Fruit fly (Drosophila melanogaster) whole organism, embryonic: ENCODE data around the gene CG32645.

Experiments used
- Adf1 ChIP-seq: fragments of 200-800 bp; sonication (Bioruptor generic); IDR thresholded peaks from 2 replicates; pipeline ENCODE4 v1.3.6; 2022; ENCODE audit warnings: missing biosample characterization, missing genetic modification characterization
- Bgb ChIP-seq: fragments of 200-800 bp; sonication (Bioruptor generic); IDR thresholded peaks from 2 replicates; pipeline ENCODE4 v1.3.6; 2022; ENCODE audit warnings: missing biosample characterization, missing genetic modification characterization; ENCODE audit not compliant: partially characterized antibody
- BtbVII ChIP-seq: fragments of 200-800 bp; sonication (Bioruptor generic); optimal IDR thresholded peaks from 3 replicates; lab custom pipeline; 2017; ENCODE audit warnings: missing biosample characterization, mild to moderate bottlenecking, missing genetic modification characterization
- CG1024 ChIP-seq: fragments of 200-800 bp; sonication (Bioruptor generic); IDR thresholded peaks from 2 replicates; pipeline ENCODE4 v1.3.6; 2022; ENCODE audit warnings: missing biosample characterization, missing genetic modification characterization
- CG10366 ChIP-seq: fragments of 200-800 bp; sonication (Bioruptor generic); IDR thresholded peaks from 2 replicates; pipeline ENCODE4 v1.3.6; 2022; ENCODE audit warnings: missing biosample characterization, missing genetic modification characterization
- CG11695 ChIP-seq: fragments of 200-800 bp; sonication (Bioruptor generic); IDR thresholded peaks from 3 replicates; pipeline ENCODE4 v1.3.6; 2022; ENCODE audit warnings: missing biosample characterization, missing genetic modification characterization
- CG12659 ChIP-seq: fragments of 200-800 bp; sonication (Bioruptor generic); optimal IDR thresholded peaks from 3 replicates; lab custom pipeline; 2017; ENCODE audit warnings: mild to moderate bottlenecking, missing biosample characterization, missing genetic modification reagents, missing genetic modification characterization
- CG13287 ChIP-seq: fragments of 200-800 bp; sonication (Bioruptor generic); IDR thresholded peaks from 2 replicates; pipeline ENCODE4 v1.3.6; 2022; ENCODE audit warnings: missing biosample characterization, missing genetic modification characterization; ENCODE audit not compliant: partially characterized antibody
- CG13775 ChIP-seq: fragments of 200-800 bp; sonication (Bioruptor generic); optimal IDR thresholded peaks from 3 replicates; lab custom pipeline; 2017; ENCODE audit warnings: missing biosample characterization, mild to moderate bottlenecking, missing genetic modification characterization
- CG14014 ChIP-seq: fragments of 200-800 bp; sonication (Bioruptor generic); IDR thresholded peaks from 2 replicates; pipeline ENCODE4 v1.3.6; 2022; ENCODE audit warnings: missing biosample characterization, missing genetic modification characterization
- CG14050 ChIP-seq: fragments of 200-800 bp; sonication (Bioruptor generic); IDR thresholded peaks from 3 replicates; pipeline ENCODE4 v1.3.6; 2022; ENCODE audit warnings: missing biosample characterization, missing genetic modification characterization
- CG15514 ChIP-seq: fragments of 200-800 bp; sonication (Bioruptor generic); optimal IDR thresholded peaks from 3 replicates; lab custom pipeline; 2017; ENCODE audit warnings: missing biosample characterization, missing genetic modification characterization, mild to moderate bottlenecking, moderate library complexity, missing genetic modification reagents
- CG16813 ChIP-seq: fragments of 200-800 bp; sonication (Bioruptor generic); IDR thresholded peaks from 3 replicates; pipeline ENCODE4 v1.3.6; 2022; ENCODE audit warnings: missing biosample characterization, missing genetic modification characterization; ENCODE audit not compliant: partially characterized antibody
- CG17361 ChIP-seq: fragments of 200-800 bp; sonication (Bioruptor generic); IDR thresholded peaks from 3 replicates; pipeline ENCODE4 v1.3.6; 2022; ENCODE audit warnings: missing biosample characterization, missing genetic modification characterization
- CG17568 ChIP-seq: fragments of 200-800 bp; sonication (Bioruptor generic); optimal IDR thresholded peaks from 2 replicates; lab custom pipeline; 2018; ENCODE audit warnings: missing biosample characterization, mild to moderate bottlenecking, missing genetic modification characterization, moderate library complexity
- CG17829 ChIP-seq: fragments of 200-800 bp; optimal IDR thresholded peaks from 2 replicates; lab custom pipeline; 2019; ENCODE audit warnings: missing biosample characterization, mild to moderate bottlenecking, missing genetic modification characterization, moderate library complexity
- CG18262 ChIP-seq: fragments of 200-800 bp; optimal IDR thresholded peaks from 3 replicates; lab custom pipeline; 2019; ENCODE audit warnings: missing biosample characterization, mild to moderate bottlenecking, missing genetic modification characterization, moderate library complexity
- CG30403 ChIP-seq: fragments of 200-800 bp; sonication (Bioruptor generic); optimal IDR thresholded peaks from 3 replicates; lab custom pipeline; 2016; ENCODE audit warnings: missing biosample characterization, missing genetic modification characterization
- CG3065 ChIP-seq: fragments of 200-800 bp; sonication (Bioruptor generic); optimal IDR thresholded peaks from 2 replicates; lab custom pipeline; 2016; ENCODE audit warnings: missing biosample characterization, missing genetic modification characterization
- CG34224 ChIP-seq: fragments of 200-800 bp; sonication (Bioruptor generic); IDR thresholded peaks from 3 replicates; pipeline ENCODE4 v1.3.6; 2022; ENCODE audit warnings: missing biosample characterization, missing genetic modification characterization; ENCODE audit not compliant: partially characterized antibody
- CG34376 ChIP-seq: fragments of 200-800 bp; sonication (Bioruptor generic); optimal IDR thresholded peaks from 2 replicates; lab custom pipeline; 2018; ENCODE audit warnings: missing biosample characterization, mild to moderate bottlenecking, missing genetic modification characterization
- CG42726 ChIP-seq: fragments of 200-800 bp; sonication (Bioruptor generic); IDR thresholded peaks from 2 replicates; pipeline ENCODE4 v1.3.6; 2022; ENCODE audit warnings: missing biosample characterization, missing genetic modification characterization; ENCODE audit not compliant: partially characterized antibody
- CG6254 ChIP-seq: fragments of 200-800 bp; sonication (Bioruptor generic); optimal IDR thresholded peaks from 3 replicates; lab custom pipeline; 2017; ENCODE audit warnings: mild to moderate bottlenecking, missing biosample characterization, missing genetic modification reagents, missing genetic modification characterization
- CG8388 ChIP-seq: fragments of 200-800 bp; sonication (Bioruptor generic); optimal IDR thresholded peaks from 2 replicates; lab custom pipeline; 2019; ENCODE audit warnings: missing biosample characterization, mild to moderate bottlenecking, missing genetic modification characterization, moderate library complexity
- CG8944 ChIP-seq: fragments of 200-800 bp; sonication (Bioruptor generic); optimal IDR thresholded peaks from 3 replicates; lab custom pipeline; 2016; ENCODE audit warnings: missing biosample characterization, missing genetic modification characterization
- CG9215 ChIP-seq: fragments of 200-800 bp; sonication (Bioruptor generic); IDR thresholded peaks from 2 replicates; pipeline ENCODE4 v1.3.6; 2022; ENCODE audit warnings: missing biosample characterization, missing genetic modification characterization
- Dbx ChIP-seq: fragments of 200-800 bp; sonication (Bioruptor generic); IDR thresholded peaks from 3 replicates; pipeline ENCODE4 v1.3.6; 2022; ENCODE audit warnings: missing biosample characterization, missing genetic modification characterization
- Dref ChIP-seq: fragments of 200-800 bp; sonication (Bioruptor generic); IDR thresholded peaks from 2 replicates; pipeline ENCODE4 v1.3.6; 2022; ENCODE audit warnings: missing biosample characterization, missing genetic modification characterization
- Drgx ChIP-seq: fragments of 200-800 bp; sonication (Bioruptor generic); IDR thresholded peaks from 2 replicates; pipeline ENCODE4 v1.3.6; 2022; ENCODE audit warnings: missing biosample characterization, missing genetic modification characterization
- Hr51 ChIP-seq, 2 experiments: fragments of 200-800 bp; sonication (Bioruptor generic); optimal IDR thresholded peaks; 2 replicates in 1 of 2; 3 replicates in 1 of 2; lab custom pipeline; 2016 to 2018; ENCODE audit warnings: missing biosample characterization in 2 of 2, missing genetic modification characterization in 2 of 2, mild to moderate bottlenecking in 1 of 2, moderate library complexity in 1 of 2
- MBD-R2 ChIP-seq: fragments of 200-800 bp; sonication (Bioruptor generic); IDR thresholded peaks from 2 replicates; pipeline ENCODE4 v1.3.6; 2022; ENCODE audit warnings: missing biosample characterization, missing genetic modification characterization
- Myb ChIP-seq: fragments of 200-800 bp; sonication (Bioruptor generic); optimal IDR thresholded peaks from 2 replicates; lab custom pipeline; 2016; ENCODE audit warnings: missing biosample characterization, missing genetic modification characterization
- NfI ChIP-seq: fragments of 200-800 bp; sonication (Bioruptor generic); optimal IDR thresholded peaks from 3 replicates; lab custom pipeline; 2018; ENCODE audit warnings: missing biosample characterization, mild to moderate bottlenecking, missing genetic modification characterization, moderate library complexity
- Pdp1 ChIP-seq, 2 experiments: fragments of 200-800 bp; sonication (Bioruptor generic); optimal IDR thresholded peaks; 3 replicates each; lab custom pipeline; 2016; ENCODE audit warnings: missing biosample characterization in 2 of 2, missing genetic modification characterization in 2 of 2, mild to moderate bottlenecking in 1 of 2, moderate library complexity in 1 of 2
- Rx ChIP-seq: fragments of 200-800 bp; sonication (Bioruptor generic); IDR thresholded peaks from 2 replicates; pipeline ENCODE4 v1.3.6; 2022; ENCODE audit warnings: missing biosample characterization, missing genetic modification characterization
- Sry-δ ChIP-seq: fragments of 200-800 bp; sonication (Bioruptor generic); optimal IDR thresholded peaks from 2 replicates; lab custom pipeline; 2016; ENCODE audit warnings: missing biosample characterization, missing genetic modification characterization
- bsh ChIP-seq, 2 experiments: fragments of 200-800 bp; sonication (Bioruptor generic); optimal IDR thresholded peaks; 2 replicates each; lab custom pipeline; 2017 to 2018; ENCODE audit warnings: mild to moderate bottlenecking in 2 of 2, missing biosample characterization in 2 of 2, missing genetic modification characterization in 2 of 2, moderate library complexity in 1 of 2
- fd64A ChIP-seq: fragments of 200-800 bp; sonication (Bioruptor generic); optimal IDR thresholded peaks from 3 replicates; lab custom pipeline; 2018; ENCODE audit warnings: missing biosample characterization, mild to moderate bottlenecking, missing genetic modification characterization
- gfzf ChIP-seq: fragments of 200-800 bp; sonication (Bioruptor generic); optimal IDR thresholded peaks from 2 replicates; lab custom pipeline; 2016; ENCODE audit warnings: missing biosample characterization, mild to moderate bottlenecking, missing genetic modification characterization, moderate library complexity
- lilli ChIP-seq: fragments of 200-800 bp; sonication (Bioruptor generic); optimal IDR thresholded peaks from 3 replicates; lab custom pipeline; 2016; ENCODE audit warnings: missing biosample characterization, missing genetic modification characterization
- mld ChIP-seq: fragments of 200-800 bp; sonication (Bioruptor generic); IDR thresholded peaks from 3 replicates; pipeline ENCODE4 v1.3.6; 2022; ENCODE audit warnings: missing biosample characterization, missing genetic modification characterization; ENCODE audit not compliant: partially characterized antibody
- pzg ChIP-seq: fragments of 200-800 bp; sonication (Bioruptor generic); optimal IDR thresholded peaks from 3 replicates; lab custom pipeline; 2018; ENCODE audit warnings: missing biosample characterization, mild to moderate bottlenecking, missing genetic modification characterization, moderate library complexity
- row ChIP-seq: fragments of 200-800 bp; sonication (Bioruptor generic); IDR thresholded peaks from 3 replicates; pipeline ENCODE4 v1.3.6; 2022; ENCODE audit warnings: missing biosample characterization, missing genetic modification characterization
- shn ChIP-seq: fragments of 200-800 bp; sonication (Bioruptor generic); optimal IDR thresholded peaks from 3 replicates; lab custom pipeline; 2016; ENCODE audit warnings: missing biosample characterization, missing genetic modification characterization
- stwl ChIP-seq: fragments of 200-800 bp; sonication (Bioruptor generic); optimal IDR thresholded peaks from 3 replicates; lab custom pipeline; 2018; ENCODE audit warnings: missing biosample characterization, mild to moderate bottlenecking, missing genetic modification characterization, moderate library complexity
- tgo ChIP-seq: fragments of 200-800 bp; sonication (Bioruptor generic); IDR thresholded peaks from 3 replicates; pipeline ENCODE4 v1.3.6; 2022; ENCODE audit warnings: missing biosample characterization, missing genetic modification characterization
- tna ChIP-seq: fragments of 200-800 bp; sonication (Bioruptor generic); IDR thresholded peaks from 2 replicates; pipeline ENCODE4 v1.3.6; 2022; ENCODE audit warnings: missing biosample characterization, missing genetic modification characterization; ENCODE audit not compliant: partially characterized antibody

Gene CG32645

DNA sequence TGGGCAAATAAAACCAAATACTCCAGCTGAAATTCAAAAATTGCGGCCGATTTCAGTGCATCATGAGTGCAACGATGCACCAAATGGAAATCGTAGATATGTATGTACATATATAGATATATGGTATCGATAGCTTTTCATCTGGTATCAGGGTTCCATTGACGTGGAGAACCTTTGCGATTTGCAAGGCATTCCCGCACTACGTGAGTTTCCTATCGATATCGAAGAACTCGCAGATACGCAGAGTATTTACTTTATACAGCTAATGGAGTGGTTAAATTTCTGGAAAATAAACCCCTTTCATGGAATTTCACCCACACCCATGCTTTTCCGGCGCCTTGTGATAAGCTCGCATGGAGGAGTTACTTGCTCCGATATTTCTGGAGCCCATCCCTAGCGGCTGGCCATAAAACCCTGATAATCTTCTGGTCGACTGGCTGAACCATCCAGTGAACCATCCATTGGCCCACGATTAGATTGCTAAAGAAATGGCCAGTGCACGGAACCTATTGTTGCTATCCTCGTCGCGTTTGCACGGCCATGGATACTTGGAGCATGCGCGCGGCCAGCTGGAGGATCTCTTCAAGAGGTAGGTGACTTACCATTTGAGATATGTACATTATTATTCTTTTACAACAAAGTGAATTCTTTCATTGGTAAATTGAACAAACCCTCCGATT is 44.8 kb upstream of the CG32645 start, which contains the start of gene CG2200 (continued):
- peak; percentile 30; the same call in 1 of the 3 replicates for TF ChIP-seq CG17361
- peak; percentile 29 for TF ChIP-seq CG18262 (tag; lab: Kevin White, UChicago)
- TF ChIP-seq CG17568, result no peak
- TF ChIP-seq CG10366 (GFP tag; lab: Robert Waterston, UW), result peak; percentile 32; the same call in 1 of the 2 replicates
- peak; percentile 14; the same call in 1 of the 2 replicates for TF ChIP-seq CG14014 (GFP tag; lab: Robert Waterston, UW)
- TF ChIP-seq tgo (GFP tag; lab: Robert Waterston, UW), result peak; percentile 32; the same call in 1 of the 3 replicates
- TF ChIP-seq CG34224, result peak; percentile 84
- TF ChIP-seq Hr51 (GFP tag; optimal IDR thresholded peaks at IDR 0.05; lab: Kevin White, UChicago), result peak in 1 of 2 experiments; percentile 7
- peak; percentile 82 for TF ChIP-seq CG13287
- peak; percentile 16 for TF ChIP-seq Myb (GFP tag; lab: Kevin White, UChicago)
- peak; percentile 68 for TF ChIP-seq lilli (GFP tag; lab: Kevin White, UChicago)
- no peak for TF ChIP-seq CG8944 (GFP tag; lab: Kevin White, UChicago)
- peak; percentile 43 for TF ChIP-seq CG30403 (GFP tag; lab: Kevin White, UChicago)
- TF ChIP-seq CG11695 (GFP tag; lab: Robert Waterston, UW), result no peak
- TF ChIP-seq Dbx (GFP tag; lab: Robert Waterston, UW), result peak; percentile 54; the same call in 1 of the 3 replicates
- TF ChIP-seq NfI (GFP tag; lab: Kevin White, UChicago), result peak; percentile 12
- TF ChIP-seq Sry-δ (GFP tag; lab: Kevin White, UChicago), result peak; percentile 88
- peak; percentile 12 for TF ChIP-seq gfzf (GFP tag; lab: Kevin White, UChicago)
- TF ChIP-seq stwl, result peak; percentile 87
- TF ChIP-seq Bgb (GFP tag; lab: Robert Waterston, UW), result peak; percentile 83
- TF ChIP-seq pzg (GFP tag; lab: Kevin White, UChicago), result peak; percentile 51
- no peak for TF ChIP-seq BtbVII (GFP tag; lab: Kevin White, UChicago)
- peak; percentile 23 for TF ChIP-seq CG13775 (GFP tag; lab: Kevin White, UChicago)
- TF ChIP-seq MBD-R2 (GFP tag; lab: Robert Waterston, UW), result peak; percentile 74
- peak; percentile 18; the same call in 1 of the 2 replicates for TF ChIP-seq CG9215 (GFP tag; lab: Robert Waterston, UW)
- peak in 1 of 2 experiments; percentile 19 for TF ChIP-seq bsh (GFP tag; optimal IDR thresholded peaks at IDR 0.05; lab: Kevin White, UChicago)
- no peak for TF ChIP-seq CG1024 (GFP tag; lab: Robert Waterston, UW)
- TF ChIP-seq CG6254 (GFP tag; lab: Kevin White, UChicago), result no peak
- 0 out of 3 replicates have a peak, but pooled peaks have one; percentile 11 for TF ChIP-seq CG14050 (GFP tag; lab: Robert Waterston, UW)
- peak; percentile 7 for TF ChIP-seq shn (GFP tag; lab: Kevin White, UChicago)
- peak; percentile 40 for TF ChIP-seq CG34376 (GFP tag; lab: Kevin White, UChicago)
- TF ChIP-seq CG3065 (GFP tag; lab: Kevin White, UChicago), result no peak
- peak; percentile 69; the same call in 2 of the 3 replicates for TF ChIP-seq mld (GFP tag; lab: Robert Waterston, UW)
- peak; percentile 68 for TF ChIP-seq Dref
- TF ChIP-seq Drgx (GFP tag; lab: Robert Waterston, UW), result peak; percentile 66
- TF ChIP-seq CG16813 (GFP tag; lab: Robert Waterston, UW), result peak; percentile 83
- peak; percentile 37; the same call in 1 of the 2 replicates for TF ChIP-seq Rx (GFP tag; lab: Robert Waterston, UW)
- peak; percentile 32 for TF ChIP-seq CG17829 (tag; lab: Kevin White, UChicago)
- TF ChIP-seq row (GFP tag; lab: Robert Waterston, UW), result peak; percentile 65
- peak; percentile 77; the same call in 1 of the 2 replicates for TF ChIP-seq tna (GFP tag; lab: Robert Waterston, UW)
- TF ChIP-seq CG42726 (GFP tag; lab: Robert Waterston, UW), result peak; percentile 38; the same call in 1 of the 2 replicates
- peak; percentile 35 for TF ChIP-seq Adf1 (GFP tag; lab: Robert Waterston, UW)
- peak; percentile 2 for TF ChIP-seq CG8388
- TF ChIP-seq CG12659 (GFP tag; lab: Kevin White, UChicago), result peak; percentile 58
- TF ChIP-seq CG15514 (GFP tag; lab: Kevin White, UChicago), result peak; percentile 82
- TF ChIP-seq Pdp1 (GFP tag; optimal IDR thresholded peaks at IDR 0.05; lab: Kevin White, UChicago), result peak; percentile 22 to 37
- TF ChIP-seq fd64A, result no peak
